Fruit fly (Drosophila melanogaster) whole organism, pupa: ENCODE results near the gene CG1324.

ENCODE experiments used
- CG10348 ChIP-seq: fragments of 200-800 bp; sonication (Bioruptor generic); IDR thresholded peaks from 2 replicates; pipeline ENCODE4 v1.3.6; 2022; ENCODE audit warnings: missing biosample characterization, missing genetic modification characterization
- Pif1A ChIP-seq: fragments of 200-800 bp; sonication (Bioruptor generic); optimal IDR thresholded peaks from 3 replicates; lab custom pipeline; 2016; ENCODE audit warnings: missing biosample characterization, missing genetic modification characterization
- Pif1B ChIP-seq: fragments of 200-800 bp; sonication (Bioruptor generic); optimal IDR thresholded peaks from 3 replicates; lab custom pipeline; 2016; ENCODE audit warnings: missing biosample characterization, missing genetic modification characterization

- TF ChIP-seq Pif1A (GFP tag; lab: Kevin White, UChicago) (no peak), Pif1B (GFP tag; lab: Kevin White, UChicago) (no peak), CG10348 (no peak)
These were observed 10.1 kb upstream of the CG1324 start, which contains the start of gene CG15452 for dm6 chrX:20745865-20746264.
